Worm (Caenorhabditis elegans): ENCODE measurements around the gene sra-32.

- no peak for TF ChIP-seq C08G9.2 (tag; optimal IDR thresholded peaks at IDR 0.05)
- TF ChIP-seq ceh-6 (GFP tag; optimal IDR thresholded peaks at IDR 0.05), result no peak
- TF ChIP-seq madf-2 (tag; optimal IDR thresholded peaks at IDR 0.05), result no peak
- no peak for TF ChIP-seq fkh-10 (GFP tag; optimal IDR thresholded peaks at IDR 0.05)
- no peak for TF ChIP-seq tbx-7 (tag; optimal IDR thresholded peaks at IDR 0.05)
- no peak for TF ChIP-seq lin-11 (tag; optimal IDR thresholded peaks at IDR 0.05)
- no peak for TF ChIP-seq nfya-1 (tag; optimal IDR thresholded peaks at IDR 0.05)
- TF ChIP-seq F13H6.1 (tag; optimal IDR thresholded peaks at IDR 0.05), result no peak
- no peak for TF ChIP-seq hlh-30 (tag; optimal IDR thresholded peaks at IDR 0.05; ENCODE audit: insufficient read depth)
- TF ChIP-seq pha-4 (tag; optimal IDR thresholded peaks at IDR 0.05), result no peak
- no peak for TF ChIP-seq nhr-232 (tag; optimal IDR thresholded peaks at IDR 0.05)
- TF ChIP-seq tbx-2 (tag; optimal IDR thresholded peaks at IDR 0.05), result no peak
- TF ChIP-seq nhr-11 (tag; optimal IDR thresholded peaks at IDR 0.05), result no peak
Observed at ce11 chrII:4562503-4563000, 30.8 kb upstream of the sra-32 start, which contains the start of gene dao-2.

All from whole organism, late embryonic.